Worm (Caenorhabditis elegans): Measurements from ENCODE around the gene C06A6.4.

ce11 chrIV:7783801-7784411 lies 45.2 kb downstream of the C06A6.4 start, which contains the start of gene tag-321:
- TF ChIP-seq him-1 (tag; optimal IDR thresholded peaks at IDR 0.05), result no peak
- TF ChIP-seq B0035.1 (tag; optimal IDR thresholded peaks at IDR 0.05), result no peak
- no peak for TF ChIP-seq snpc-3.4 (tag; optimal IDR thresholded peaks at IDR 0.05)
- no peak for TF ChIP-seq F10E7.11 (tag; optimal IDR thresholded peaks at IDR 0.05)
